Worm (Caenorhabditis elegans) whole organism, L2 larva: Measurements from ENCODE around the gene sma-2.

ENCODE experiments used
- C34F6.9 ChIP-seq: fragments of 150-350 bp; optimal IDR thresholded peaks from 2 replicates; lab custom pipeline; 2014; ENCODE audit warnings: missing biosample characterization, missing genetic modification characterization
- F13H6.1 ChIP-seq: sonication (generic microtip); optimal IDR thresholded peaks from 2 replicates; lab custom pipeline; 2016; ENCODE audit warnings: missing genetic modification characterization, missing compliant biosample characterization
- R02D3.7 ChIP-seq: fragments of 150-350 bp; optimal IDR thresholded peaks from 2 replicates; lab custom pipeline; 2014; ENCODE audit warnings: missing biosample characterization, missing genetic modification characterization
- Y55F3AM.14 ChIP-seq: fragments of 200-800 bp; sonication (Bioruptor generic); optimal IDR thresholded peaks from 2 replicates; lab custom pipeline; 2018; ENCODE audit warnings: mild to moderate bottlenecking, missing genetic modification characterization, missing compliant biosample characterization
- ZK546.5 ChIP-seq: sonication (generic microtip); optimal IDR thresholded peaks from 2 replicates; lab custom pipeline; 2017; ENCODE audit warnings: missing biosample characterization, missing genetic modification characterization
- alr-1 ChIP-seq: fragments of 150-350 bp; optimal IDR thresholded peaks from 2 replicates; lab custom pipeline; 2014; ENCODE audit warnings: missing biosample characterization, missing genetic modification characterization
- aly-2 ChIP-seq: fragments of 150-350 bp; optimal IDR thresholded peaks from 2 replicates; lab custom pipeline; 2014; ENCODE audit warnings: missing biosample characterization, missing genetic modification characterization
- ama-1 ChIP-seq: fragments of 150-350 bp; optimal IDR thresholded peaks from 2 replicates; lab custom pipeline; 2018; ENCODE audit warnings: inconsistent platforms
- blmp-1 ChIP-seq: sonication (generic microtip); optimal IDR thresholded peaks from 2 replicates; lab custom pipeline; 2017; ENCODE audit warnings: missing genetic modification characterization, mild to moderate bottlenecking, missing compliant biosample characterization, antibody characterized with exemption, moderate library complexity; ENCODE audit not compliant: insufficient read depth
- ceh-16 ChIP-seq: fragments of 150-350 bp; optimal IDR thresholded peaks from 2 replicates; lab custom pipeline; 2014; ENCODE audit warnings: missing biosample characterization, missing genetic modification characterization
- ceh-82 ChIP-seq: fragments of 150-350 bp; optimal IDR thresholded peaks from 2 replicates; lab custom pipeline; 2014; ENCODE audit warnings: missing biosample characterization, missing genetic modification characterization
- crh-2 ChIP-seq: sonication (generic microtip); optimal IDR thresholded peaks from 2 replicates; lab custom pipeline; 2017; ENCODE audit warnings: missing biosample characterization, missing genetic modification characterization
- dmd-4 ChIP-seq: sonication (generic microtip); optimal IDR thresholded peaks from 2 replicates; lab custom pipeline; 2017; ENCODE audit warnings: missing biosample characterization, missing genetic modification characterization
- egl-27 ChIP-seq: sonication (generic microtip); optimal IDR thresholded peaks from 3 replicates; lab custom pipeline; 2017; ENCODE audit warnings: missing biosample characterization, missing genetic modification reagents, missing genetic modification characterization
- elt-1 ChIP-seq: fragments of 150-350 bp; optimal IDR thresholded peaks from 2 replicates; lab custom pipeline; 2014; ENCODE audit warnings: missing biosample characterization, missing genetic modification characterization
- elt-3 ChIP-seq: sonication (generic microtip); optimal IDR thresholded peaks from 2 replicates; lab custom pipeline; 2017; ENCODE audit warnings: missing biosample characterization, missing genetic modification characterization
- fos-1 ChIP-seq: fragments of 150-350 bp; optimal IDR thresholded peaks from 2 replicates; lab custom pipeline; 2014; ENCODE audit warnings: missing biosample characterization, missing genetic modification characterization
- gmeb-1 ChIP-seq: fragments of 150-350 bp; optimal IDR thresholded peaks from 2 replicates; lab custom pipeline; 2014; ENCODE audit warnings: missing biosample characterization, missing genetic modification characterization
- lin-11 ChIP-seq: fragments of 150-350 bp; sonication (generic microtip); optimal IDR thresholded peaks from 2 replicates; lab custom pipeline; 2014; ENCODE audit warnings: missing biosample characterization, missing genetic modification characterization, inconsistent platforms, mixed read lengths
- lin-13 ChIP-seq: fragments of 150-350 bp; optimal IDR thresholded peaks from 2 replicates; lab custom pipeline; 2014; ENCODE audit warnings: missing biosample characterization, missing genetic modification reagents, missing genetic modification characterization
- lin-39 ChIP-seq: fragments of 150-350 bp; optimal IDR thresholded peaks from 2 replicates; lab custom pipeline; 2014; ENCODE audit warnings: missing biosample characterization, missing genetic modification reagents, missing genetic modification characterization
- lsy-2 ChIP-seq, 2 experiments: fragments of 150-350 bp in 1 of 2; sonication (generic microtip) in 1 of 2; optimal IDR thresholded peaks; 2 replicates each; lab custom pipeline; 2014 to 2017; ENCODE audit warnings: missing biosample characterization in 2 of 2, missing genetic modification characterization in 2 of 2
- mab-5 ChIP-seq: fragments of 150-350 bp; optimal IDR thresholded peaks from 2 replicates; lab custom pipeline; 2014; ENCODE audit warnings: missing biosample characterization, missing genetic modification characterization
- mbf-1 ChIP-seq: sonication (generic microtip); optimal IDR thresholded peaks from 2 replicates; lab custom pipeline; 2017; ENCODE audit warnings: missing biosample characterization, missing genetic modification characterization
- mdl-1 ChIP-seq, 2 experiments: fragments of 150-350 bp in 1 of 2; sonication (generic microtip) in 1 of 2; optimal IDR thresholded peaks; 2 replicates each; lab custom pipeline; 2017; ENCODE audit warnings: missing biosample characterization in 2 of 2, missing genetic modification characterization in 2 of 2
- nhr-10 ChIP-seq: sonication (generic microtip); optimal IDR thresholded peaks from 2 replicates; lab custom pipeline; 2017; ENCODE audit warnings: missing biosample characterization, missing genetic modification characterization
- nhr-11 ChIP-seq: fragments of 150-350 bp; optimal IDR thresholded peaks from 2 replicates; lab custom pipeline; 2014; ENCODE audit warnings: missing biosample characterization, missing genetic modification characterization
- nhr-12 ChIP-seq: fragments of 150-350 bp; optimal IDR thresholded peaks from 2 replicates; lab custom pipeline; 2014; ENCODE audit warnings: missing biosample characterization, missing genetic modification characterization
- nhr-129 ChIP-seq: fragments of 150-350 bp; optimal IDR thresholded peaks from 2 replicates; lab custom pipeline; 2014; ENCODE audit warnings: missing biosample characterization, missing genetic modification characterization
- nhr-21 ChIP-seq: fragments of 150-350 bp; optimal IDR thresholded peaks from 2 replicates; lab custom pipeline; 2014; ENCODE audit warnings: missing biosample characterization, missing genetic modification characterization
- nhr-23 ChIP-seq: fragments of 150-350 bp; optimal IDR thresholded peaks from 2 replicates; lab custom pipeline; 2014; ENCODE audit warnings: missing biosample characterization, missing genetic modification reagents, missing genetic modification characterization
- nhr-237 ChIP-seq: fragments of 150-350 bp; optimal IDR thresholded peaks from 2 replicates; lab custom pipeline; 2014; ENCODE audit warnings: missing biosample characterization, missing genetic modification characterization
- nhr-25 ChIP-seq: fragments of 150-350 bp; sonication (generic microtip); optimal IDR thresholded peaks from 3 replicates; lab custom pipeline; 2014; ENCODE audit warnings: missing biosample characterization, missing genetic modification characterization
- nhr-6 ChIP-seq: fragments of 150-350 bp; optimal IDR thresholded peaks from 2 replicates; lab custom pipeline; 2014; ENCODE audit warnings: missing biosample characterization, missing genetic modification characterization
- nhr-77 ChIP-seq: fragments of 150-350 bp; optimal IDR thresholded peaks from 2 replicates; lab custom pipeline; 2014; ENCODE audit warnings: missing biosample characterization, missing genetic modification characterization
- peb-1 ChIP-seq: fragments of 150-350 bp; optimal IDR thresholded peaks from 2 replicates; lab custom pipeline; 2014; ENCODE audit warnings: missing biosample characterization, missing genetic modification characterization
- sem-4 ChIP-seq: fragments of 150-350 bp; optimal IDR thresholded peaks from 2 replicates; lab custom pipeline; 2014; ENCODE audit warnings: missing biosample characterization, missing genetic modification reagents, missing genetic modification characterization
- skn-1 ChIP-seq: sonication (generic microtip); optimal IDR thresholded peaks from 2 replicates; lab custom pipeline; 2017; ENCODE audit warnings: missing biosample characterization, missing genetic modification characterization
- sma-3 ChIP-seq: sonication (generic microtip); optimal IDR thresholded peaks from 2 replicates; lab custom pipeline; 2016; ENCODE audit warnings: missing genetic modification reagents, missing genetic modification characterization, missing compliant biosample characterization
- sma-9 ChIP-seq, 2 experiments: fragments of 150-350 bp in 1 of 2; sonication (generic microtip) in 1 of 2; optimal IDR thresholded peaks; 2 replicates each; lab custom pipeline; 2014 to 2016; ENCODE audit warnings: missing genetic modification characterization in 2 of 2, mild to moderate bottlenecking in 1 of 2, missing biosample characterization in 1 of 2, missing compliant biosample characterization in 1 of 2, missing genetic modification reagents in 1 of 2, moderate library complexity in 1 of 2
- snpc-4 ChIP-seq: fragments of 150-350 bp; optimal IDR thresholded peaks from 2 replicates; lab custom pipeline; 2014; ENCODE audit warnings: missing biosample characterization, missing genetic modification characterization
- unc-39 ChIP-seq: fragments of 150-350 bp; optimal IDR thresholded peaks from 2 replicates; lab custom pipeline; 2014; ENCODE audit warnings: missing biosample characterization, missing genetic modification characterization
- unc-55 ChIP-seq: fragments of 150-350 bp; sonication (generic microtip); optimal IDR thresholded peaks from 3 replicates; lab custom pipeline; 2014; ENCODE audit warnings: missing biosample characterization, missing genetic modification reagents, missing genetic modification characterization
- unc-62 ChIP-seq: fragments of 150-350 bp; optimal IDR thresholded peaks from 2 replicates; lab custom pipeline; 2014; ENCODE audit warnings: missing biosample characterization, missing genetic modification reagents, missing genetic modification characterization
- zag-1 ChIP-seq: fragments of 150-350 bp; optimal IDR thresholded peaks from 2 replicates; lab custom pipeline; 2014; ENCODE audit warnings: missing biosample characterization, missing genetic modification characterization
- ztf-1 ChIP-seq: fragments of 200-800 bp; sonication (Bioruptor generic); conservative IDR thresholded peaks from 2 replicates; pipeline ENCODE4 v1.3.6; 2022; ENCODE audit warnings: missing genetic modification characterization, missing compliant biosample characterization
- ztf-11 ChIP-seq: sonication (generic microtip); optimal IDR thresholded peaks from 2 replicates; lab custom pipeline; 2017; ENCODE audit warnings: missing biosample characterization, missing genetic modification characterization
- ztf-4 ChIP-seq: fragments of 150-350 bp; optimal IDR thresholded peaks from 2 replicates; lab custom pipeline; 2014; ENCODE audit warnings: missing biosample characterization, missing genetic modification characterization

The sma-2 gene

ce11 chrIII:8799964-8800795 is 50.7 kb downstream of the sma-2 start, which contains the start of gene F54F2.6:
Gene F54F2.6 (minus strand): TSS chrIII:8800701.
- peak; percentile 82 for TF ChIP-seq lin-39
- peak; percentile 96 for TF ChIP-seq C34F6.9 (tag; lab: Kevin White, UChicago)
- TF ChIP-seq nhr-237 (tag; lab: Kevin White, UChicago) = peak; percentile 26
- peak; percentile 65 for TF ChIP-seq lin-11 (tag; lab: Kevin White, UChicago)
- peak; percentile 81 for TF ChIP-seq nhr-25 (tag; lab: Kevin White, UChicago)
- TF ChIP-seq crh-2 (tag; lab: Kevin White, UChicago) = peak; percentile 87
- TF ChIP-seq Y55F3AM.14 (GFP tag; lab: Kevin White, UChicago) = peak; percentile 95
- no peak for TF ChIP-seq unc-39 (tag; lab: Kevin White, UChicago)
- peak; percentile 82 for TF ChIP-seq lin-13 (GFP tag; lab: Kevin White, UChicago)
- TF ChIP-seq elt-3 (tag; lab: Kevin White, UChicago) = no peak
- no peak for TF ChIP-seq nhr-11 (tag; lab: Kevin White, UChicago)
- no peak for TF ChIP-seq nhr-23 (tag; lab: Kevin White, UChicago)
- TF ChIP-seq nhr-21 (tag; lab: Kevin White, UChicago) = peak; percentile 90
- peak; percentile 92 for TF ChIP-seq zag-1 (tag; lab: Kevin White, UChicago)
- TF ChIP-seq nhr-12 = no peak
- peak; percentile 85 to 98 for TF ChIP-seq mdl-1 (tag; optimal IDR thresholded peaks at IDR 0.05; lab: Kevin White, UChicago)
- TF ChIP-seq nhr-6 = peak; percentile 96
- peak; percentile 93 for TF ChIP-seq egl-27 (tag; lab: Kevin White, UChicago)
- TF ChIP-seq alr-1 = peak; percentile 90
- TF ChIP-seq F13H6.1 (tag; lab: Kevin White, UChicago) = peak; percentile 99
- TF ChIP-seq unc-62 (GFP tag; lab: Kevin White, UChicago) = peak; percentile 85
- peak; percentile 1 for TF ChIP-seq ZK546.5 (tag; lab: Kevin White, UChicago)
- no peak for TF ChIP-seq peb-1 (tag; lab: Kevin White, UChicago)
- peak; percentile 31 for TF ChIP-seq sma-3 (GFP tag; lab: Kevin White, UChicago)
- peak; percentile 59 to 92 for TF ChIP-seq lsy-2 (tag; optimal IDR thresholded peaks at IDR 0.05; lab: Kevin White, UChicago)
- peak; percentile 85 for TF ChIP-seq unc-55 (GFP tag; lab: Kevin White, UChicago)
- peak; percentile 83 for TF ChIP-seq blmp-1
- TF ChIP-seq nhr-129 = peak; percentile 95
- peak; percentile 96 for TF ChIP-seq sma-9 (GFP tag; optimal IDR thresholded peaks at IDR 0.05; lab: Kevin White, UChicago)
- no peak for TF ChIP-seq sma-9 (tag; optimal IDR thresholded peaks at IDR 0.05; lab: Kevin White, UChicago)
- TF ChIP-seq snpc-4 (tag; lab: Kevin White, UChicago) = peak; percentile 63
- TF ChIP-seq ceh-82 (tag; lab: Kevin White, UChicago) = no peak
- TF ChIP-seq ceh-16 (tag; lab: Kevin White, UChicago) = no peak
- TF ChIP-seq ztf-1 (GFP tag; lab: Robert Waterston, UW) = no peak
- no peak for TF ChIP-seq skn-1 (tag; lab: Kevin White, UChicago)
- TF ChIP-seq ztf-4 (tag; lab: Kevin White, UChicago) = peak; percentile 89
- no peak for TF ChIP-seq dmd-4 (tag; lab: Kevin White, UChicago)
- peak; percentile 95 for TF ChIP-seq sem-4 (tag; lab: Kevin White, UChicago)
- no peak for TF ChIP-seq nhr-10 (tag; lab: Kevin White, UChicago)
- TF ChIP-seq nhr-77 (tag; lab: Kevin White, UChicago) = no peak
- peak; percentile 64 for TF ChIP-seq gmeb-1 (tag; lab: Kevin White, UChicago)
- peak; percentile 54 for TF ChIP-seq ztf-11 (tag; lab: Kevin White, UChicago)
- no peak for TF ChIP-seq ama-1 (lab: Kevin White, UChicago)
- TF ChIP-seq aly-2 (tag; lab: Kevin White, UChicago) = no peak
- TF ChIP-seq R02D3.7 (tag; lab: Kevin White, UChicago) = no peak
- TF ChIP-seq mab-5 (tag; lab: Kevin White, UChicago) = peak; percentile 94
- TF ChIP-seq fos-1 (tag; lab: Kevin White, UChicago) = peak; percentile 54
- TF ChIP-seq mbf-1 (tag; lab: Kevin White, UChicago) = no peak
- TF ChIP-seq elt-1 (tag; lab: Kevin White, UChicago) = no peak
